Fruit fly (Drosophila melanogaster): Measurements from ENCODE around the gene PhKgamma.
A peak's percentile ranks its signal among the peaks of the same experiment; 100 is the strongest.

Gene PhKgamma

DNA sequence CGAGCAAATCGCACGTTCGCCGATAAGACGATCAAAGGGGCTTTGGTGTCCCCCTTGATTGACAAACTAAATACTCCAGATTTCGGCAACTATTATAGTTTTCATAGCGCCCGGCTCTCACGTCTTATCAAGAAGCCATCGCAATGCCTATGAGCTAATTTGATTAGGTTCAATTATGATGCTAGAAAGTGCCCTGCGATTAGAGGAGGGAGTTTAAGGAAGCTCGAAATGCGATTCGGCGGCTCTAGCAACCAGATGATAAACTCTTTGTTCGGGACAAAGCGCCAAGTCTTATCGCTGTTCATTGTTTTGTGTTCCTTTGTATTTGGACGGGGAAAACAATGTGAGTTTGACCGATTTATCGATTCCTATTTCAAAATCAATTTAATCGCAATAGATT, 23.0 kb downstream of the PhKgamma start:
- TF ChIP-seq CG10348 (GFP tag; IDR thresholded peaks at IDR 0.05) (no peak), CG12605 (GFP tag; IDR thresholded peaks at IDR 0.05) (no peak), CG8301 (tag; optimal IDR thresholded peaks at IDR 0.05) (no peak), Pif1A (GFP tag; optimal IDR thresholded peaks at IDR 0.05) (no peak), EcR (GFP tag; optimal IDR thresholded peaks at IDR 0.05) (no peak), D1 (tag; optimal IDR thresholded peaks at IDR 0.05) (no peak), CG4496 (GFP tag; IDR thresholded peaks at IDR 0.05) (no peak), fd96Ca (GFP tag; IDR thresholded peaks at IDR 0.05) (no peak), CG13204 (GFP tag; optimal IDR thresholded peaks at IDR 0.05) (no peak), CG34367 (tag; optimal IDR thresholded peaks at IDR 0.05) (no peak), CG14655 (GFP tag; optimal IDR thresholded peaks at IDR 0.05) (no peak), rn (GFP tag; IDR thresholded peaks at IDR 0.05) (no peak), CG9948 (tag; optimal IDR thresholded peaks at IDR 0.05) (no peak), gl (tag; optimal IDR thresholded peaks at IDR 0.05) (no peak), Snoo (tag; optimal IDR thresholded peaks at IDR 0.05) (no peak), Pif1B (GFP tag; optimal IDR thresholded peaks at IDR 0.05) (no peak), CG15710 (tag; optimal IDR thresholded peaks at IDR 0.05) (no peak)

DNA sequence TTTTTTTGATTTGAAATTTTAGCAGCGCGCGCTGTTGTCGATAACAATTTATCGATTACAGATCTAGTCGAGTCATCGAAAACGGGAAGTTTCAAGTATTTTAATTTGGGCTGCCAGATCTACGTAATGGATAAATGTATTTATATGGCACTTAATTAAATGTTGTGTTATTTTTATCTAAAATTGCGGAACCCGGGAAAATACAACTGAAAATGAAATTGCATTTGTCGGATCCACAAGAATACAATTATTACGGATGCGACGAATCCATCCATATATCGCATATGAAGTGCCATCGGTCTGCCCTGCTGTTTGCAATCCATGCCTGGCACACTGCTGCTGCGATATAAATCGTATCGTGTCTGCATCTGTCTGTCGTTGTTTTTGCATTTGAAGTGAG, 25.2 kb downstream of the PhKgamma start, which contains the start of gene Tango10:
Gene Tango10 (plus strand): TSS at position 108 of the 400 bp plus-strand sequence.
- peak; percentile 53; the same call in 1 of the 3 replicates for TF ChIP-seq fd96Ca (GFP tag; IDR thresholded peaks at IDR 0.05)
- TF ChIP-seq Ets98B (GFP tag; IDR thresholded peaks at IDR 0.05) = 0 out of 2 replicates have a peak, but pooled peaks have one; percentile 24
- no peak for TF ChIP-seq CG9948 (tag; optimal IDR thresholded peaks at IDR 0.05)
- no peak for TF ChIP-seq CG10348 (GFP tag; IDR thresholded peaks at IDR 0.05)
- no peak for TF ChIP-seq CG34367 (tag; optimal IDR thresholded peaks at IDR 0.05)
- TF ChIP-seq CG17806 (tag; optimal IDR thresholded peaks at IDR 0.05) = peak; percentile 13
- TF ChIP-seq D1 (tag; optimal IDR thresholded peaks at IDR 0.05) = no peak
- peak; percentile 40; the same call in 1 of the 2 replicates for TF ChIP-seq CG32121 (GFP tag; IDR thresholded peaks at IDR 0.05)
- peak; percentile 38 for TF ChIP-seq CG15710 (tag; optimal IDR thresholded peaks at IDR 0.05)
- TF ChIP-seq Snoo (tag; optimal IDR thresholded peaks at IDR 0.05) = no peak

DNA sequence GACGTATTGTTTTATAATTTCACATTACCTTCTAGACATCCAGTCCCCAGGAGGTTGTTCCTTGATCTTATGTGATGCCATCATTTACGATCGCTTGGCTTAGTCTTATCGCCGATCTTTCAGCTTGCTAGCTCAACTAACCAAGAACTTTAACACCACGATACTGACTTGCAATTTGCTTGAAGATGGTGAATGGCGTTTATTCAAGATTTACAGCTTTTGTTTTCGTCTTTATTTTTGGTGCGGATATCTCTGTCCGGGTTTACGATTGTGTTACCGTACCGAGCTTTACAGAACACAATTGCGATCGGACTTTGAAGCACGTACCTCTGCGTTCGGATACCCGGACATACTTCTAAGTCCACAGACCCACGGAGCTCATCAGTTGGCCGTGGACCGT, 29.0 kb downstream of the PhKgamma start, which contains the start of gene CG15221:
Gene CG15221 (plus strand): TSS at position 301 of the 400 bp plus-strand sequence.
- no peak for TF ChIP-seq CG15710 (tag; optimal IDR thresholded peaks at IDR 0.05)
- no peak for TF ChIP-seq Ets98B (GFP tag; IDR thresholded peaks at IDR 0.05)
- no peak for TF ChIP-seq CG8301 (tag; optimal IDR thresholded peaks at IDR 0.05)
- TF ChIP-seq gl (tag; optimal IDR thresholded peaks at IDR 0.05) = no peak
- TF ChIP-seq CG12605 (GFP tag; IDR thresholded peaks at IDR 0.05) = no peak
- TF ChIP-seq CG17806 (tag; optimal IDR thresholded peaks at IDR 0.05) = no peak
- no peak for TF ChIP-seq D1 (tag; optimal IDR thresholded peaks at IDR 0.05)
- no peak for TF ChIP-seq CG4496 (GFP tag; IDR thresholded peaks at IDR 0.05)
- no peak for TF ChIP-seq CG8159 (tag; optimal IDR thresholded peaks at IDR 0.05)
- no peak for TF ChIP-seq CG13204 (GFP tag; optimal IDR thresholded peaks at IDR 0.05)
- TF ChIP-seq Snoo (tag; optimal IDR thresholded peaks at IDR 0.05) = no peak
- TF ChIP-seq EcR (GFP tag; optimal IDR thresholded peaks at IDR 0.05) = no peak
- TF ChIP-seq CG10348 (GFP tag; IDR thresholded peaks at IDR 0.05) = no peak
- TF ChIP-seq Pif1B (GFP tag; optimal IDR thresholded peaks at IDR 0.05) = no peak
- no peak for TF ChIP-seq CG9948 (tag; optimal IDR thresholded peaks at IDR 0.05)
- no peak for TF ChIP-seq CG32121 (GFP tag; IDR thresholded peaks at IDR 0.05)
- no peak for TF ChIP-seq CG34367 (tag; optimal IDR thresholded peaks at IDR 0.05)
- no peak for TF ChIP-seq fd96Ca (GFP tag; IDR thresholded peaks at IDR 0.05)
- TF ChIP-seq rn (GFP tag; IDR thresholded peaks at IDR 0.05) = no peak
- TF ChIP-seq CG14655 (GFP tag; optimal IDR thresholded peaks at IDR 0.05) = no peak

DNA sequence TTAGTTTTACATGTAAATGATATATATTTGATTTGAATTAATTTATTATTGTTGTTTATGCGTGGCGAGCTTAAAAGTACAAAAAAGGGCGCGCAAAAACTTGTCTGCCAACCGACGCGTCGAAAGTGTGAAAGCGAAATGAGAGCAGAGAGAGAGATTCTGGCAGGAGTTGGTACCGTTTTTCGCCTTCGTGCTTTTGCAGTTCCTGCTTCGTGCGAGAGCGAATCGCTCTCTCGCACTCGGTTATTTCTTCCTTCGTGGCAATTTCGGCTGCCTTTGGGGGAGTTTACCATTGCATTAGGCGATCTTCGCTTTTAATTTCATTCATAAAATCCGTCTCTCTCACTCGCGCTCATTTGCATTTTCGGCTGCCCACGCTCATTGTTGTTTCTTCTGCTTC, 34.1 kb downstream of the PhKgamma start, which contains the start of gene inaF-D:
Gene inaF-D (minus strand): TSS at position 101 of the 400 bp plus-strand sequence.
- TF ChIP-seq Pif1B (GFP tag; optimal IDR thresholded peaks at IDR 0.05) (no peak), CG12605 (GFP tag; IDR thresholded peaks at IDR 0.05) (no peak), CG32121 (GFP tag; IDR thresholded peaks at IDR 0.05) (no peak), Pif1A (GFP tag; optimal IDR thresholded peaks at IDR 0.05) (no peak), rn (GFP tag; IDR thresholded peaks at IDR 0.05) (no peak), Snoo (tag; optimal IDR thresholded peaks at IDR 0.05) (no peak), CG9948 (tag; optimal IDR thresholded peaks at IDR 0.05) (no peak), CG14655 (GFP tag; optimal IDR thresholded peaks at IDR 0.05) (no peak), CG13204 (GFP tag; optimal IDR thresholded peaks at IDR 0.05) (no peak), CG8159 (tag; optimal IDR thresholded peaks at IDR 0.05) (no peak), CG4496 (GFP tag; IDR thresholded peaks at IDR 0.05) (no peak), EcR (GFP tag; optimal IDR thresholded peaks at IDR 0.05) (no peak), D1 (tag; optimal IDR thresholded peaks at IDR 0.05) (no peak)

DNA sequence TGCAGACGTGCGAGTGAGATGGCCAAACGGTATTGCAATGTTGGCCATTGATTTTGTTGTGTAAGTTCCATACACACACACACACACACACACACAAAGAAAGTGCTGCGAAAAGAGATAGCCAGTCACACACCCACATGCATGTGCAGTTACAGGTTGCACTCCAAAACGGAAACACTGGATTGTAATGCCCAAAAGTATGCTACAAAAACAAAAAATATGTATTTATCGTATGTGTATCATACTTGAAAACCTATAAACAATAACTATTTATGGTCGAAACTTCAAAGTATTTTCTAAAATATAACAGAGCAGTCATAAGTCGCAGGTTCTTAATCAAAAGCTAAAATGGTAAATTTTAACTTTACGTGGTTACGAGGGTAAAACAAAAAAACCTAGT, 35.1 kb downstream of the PhKgamma start:
- no peak for TF ChIP-seq EcR (GFP tag; optimal IDR thresholded peaks at IDR 0.05)
- no peak for TF ChIP-seq CG8159 (tag; optimal IDR thresholded peaks at IDR 0.05)
- TF ChIP-seq D1 (tag; optimal IDR thresholded peaks at IDR 0.05) = no peak
- peak; percentile 8 for TF ChIP-seq CG8301 (tag; optimal IDR thresholded peaks at IDR 0.05)
- TF ChIP-seq CG9948 (tag; optimal IDR thresholded peaks at IDR 0.05) = no peak
- no peak for TF ChIP-seq fd96Ca (GFP tag; IDR thresholded peaks at IDR 0.05)
- TF ChIP-seq CG10348 (GFP tag; IDR thresholded peaks at IDR 0.05) = no peak
- TF ChIP-seq gl (tag; optimal IDR thresholded peaks at IDR 0.05) = no peak
- no peak for TF ChIP-seq Pif1A (GFP tag; optimal IDR thresholded peaks at IDR 0.05)
- no peak for TF ChIP-seq CG13204 (GFP tag; optimal IDR thresholded peaks at IDR 0.05)
- TF ChIP-seq CG4496 (GFP tag; IDR thresholded peaks at IDR 0.05) = 0 out of 3 replicates have a peak, but pooled peaks have one; percentile 17
- TF ChIP-seq CG17806 (tag; optimal IDR thresholded peaks at IDR 0.05) = no peak
- TF ChIP-seq Ets98B (GFP tag; IDR thresholded peaks at IDR 0.05) = no peak

DNA sequence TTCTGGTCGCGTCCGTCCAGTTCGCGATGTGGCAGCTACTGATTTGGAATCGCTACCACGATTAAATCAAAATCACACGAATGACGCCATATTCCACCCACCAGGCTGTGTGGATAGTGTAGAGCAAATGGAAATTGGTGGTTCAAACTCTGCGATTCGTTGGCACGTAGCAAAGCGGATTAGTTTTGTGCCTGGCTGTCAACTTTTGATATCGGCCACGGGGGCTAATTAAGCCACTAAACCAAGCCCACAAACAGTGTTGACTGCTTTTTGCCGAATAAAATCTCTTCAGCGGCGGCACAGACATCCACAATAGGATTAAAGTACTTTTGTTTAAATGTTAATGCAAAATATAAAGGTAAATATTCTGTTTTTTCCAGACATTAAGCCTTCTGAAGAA, 36.7 kb downstream of the PhKgamma start, which contains the start of gene inaF-C:
Gene inaF-C (minus strand): TSS at position 101 of the 400 bp plus-strand sequence.
- TF ChIP-seq CG12605 (GFP tag; IDR thresholded peaks at IDR 0.05) (no peak), CG17806 (tag; optimal IDR thresholded peaks at IDR 0.05) (no peak), CG4496 (GFP tag; IDR thresholded peaks at IDR 0.05) (no peak), CG32121 (GFP tag; IDR thresholded peaks at IDR 0.05) (no peak)
